Worm (Caenorhabditis elegans): Measurements from ENCODE around the gene str-136.
A peak's percentile ranks its signal among the peaks of the same experiment; 100 is the strongest.

The str-136 gene

ce11 chrV:8302522-8302921 is 23.8 kb upstream of the str-136 start, which contains the start of gene sel-9:
TSS of gene sel-9 (minus strand) at chrV:8302580.
- TF ChIP-seq fos-1 (tag; optimal IDR thresholded peaks at IDR 0.05) (no peak), nfya-1 (tag; optimal IDR thresholded peaks at IDR 0.05; ENCODE audit: insufficient read depth) (peak; percentile 54), lin-15B (tag; optimal IDR thresholded peaks at IDR 0.05) (peak; percentile 74), elt-3 (tag; optimal IDR thresholded peaks at IDR 0.05) (no peak), nhr-23 (tag; optimal IDR thresholded peaks at IDR 0.05) (peak; percentile 46), nhr-67 (tag; optimal IDR thresholded peaks at IDR 0.05) (no peak), unc-62 (GFP tag; optimal IDR thresholded peaks at IDR 0.05) (no peak), pha-4 (tag; optimal IDR thresholded peaks at IDR 0.05) (peak; percentile 60), ceh-28 (tag; optimal IDR thresholded peaks at IDR 0.05) (peak; percentile 9), elt-2 (tag; optimal IDR thresholded peaks at IDR 0.05) (peak; percentile 22), skn-1 (tag; optimal IDR thresholded peaks at IDR 0.05) (peak; percentile 16)

- TF ChIP-seq fkh-2 (tag; optimal IDR thresholded peaks at IDR 0.05), result no peak
- TF ChIP-seq nhr-43 (tag; optimal IDR thresholded peaks at IDR 0.05; ENCODE audit: poor library complexity, severe bottlenecking), result no peak
- peak; percentile 26 for TF ChIP-seq lin-15B (tag; optimal IDR thresholded peaks at IDR 0.05)
- TF ChIP-seq ceh-28 (tag; optimal IDR thresholded peaks at IDR 0.05), result peak; percentile 22
- no peak for TF ChIP-seq nhr-12 (tag; optimal IDR thresholded peaks at IDR 0.05)
- no peak for TF ChIP-seq skn-1 (tag; optimal IDR thresholded peaks at IDR 0.05)
- no peak for TF ChIP-seq nhr-76 (tag; optimal IDR thresholded peaks at IDR 0.05)
- TF ChIP-seq aly-2 (tag; optimal IDR thresholded peaks at IDR 0.05), result no peak
- TF ChIP-seq fkh-10 (GFP tag; optimal IDR thresholded peaks at IDR 0.05), result no peak
- no peak for TF ChIP-seq lin-39 (tag; optimal IDR thresholded peaks at IDR 0.05)
- peak; percentile 13 for TF ChIP-seq elt-2 (tag; optimal IDR thresholded peaks at IDR 0.05)
- no peak for TF ChIP-seq nhr-67 (tag; optimal IDR thresholded peaks at IDR 0.05)
- TF ChIP-seq unc-62 (GFP tag; optimal IDR thresholded peaks at IDR 0.05), result no peak
- TF ChIP-seq nhr-237 (tag; optimal IDR thresholded peaks at IDR 0.05), result no peak
- TF ChIP-seq nfya-1 (tag; optimal IDR thresholded peaks at IDR 0.05; ENCODE audit: insufficient read depth), result peak; percentile 19
- TF ChIP-seq mml-1 (tag; optimal IDR thresholded peaks at IDR 0.05), result no peak
- TF ChIP-seq egl-27 (tag; optimal IDR thresholded peaks at IDR 0.05), result no peak
- no peak for TF ChIP-seq daf-12 (tag; optimal IDR thresholded peaks at IDR 0.05)
- TF ChIP-seq pha-4 (tag; optimal IDR thresholded peaks at IDR 0.05), result peak; percentile 23
- TF ChIP-seq ceh-82 (tag; optimal IDR thresholded peaks at IDR 0.05), result no peak
- TF ChIP-seq nhr-77 (tag; optimal IDR thresholded peaks at IDR 0.05), result no peak
- no peak for TF ChIP-seq sea-2 (GFP tag; optimal IDR thresholded peaks at IDR 0.05)
- no peak for TF ChIP-seq R02D3.7 (tag; optimal IDR thresholded peaks at IDR 0.05)
- TF ChIP-seq ztf-11 (tag; optimal IDR thresholded peaks at IDR 0.05), result no peak
- no peak for TF ChIP-seq ztf-4 (tag; optimal IDR thresholded peaks at IDR 0.05)
- TF ChIP-seq ama-1 (optimal IDR thresholded peaks at IDR 0.05), result peak; percentile 70
- TF ChIP-seq nhr-23 (tag; optimal IDR thresholded peaks at IDR 0.05), result peak; percentile 5
- TF ChIP-seq nhr-11 (tag; optimal IDR thresholded peaks at IDR 0.05), result no peak
- TF ChIP-seq pqm-1 (tag; optimal IDR thresholded peaks at IDR 0.05), result peak; percentile 8
- TF ChIP-seq snpc-4 (tag; optimal IDR thresholded peaks at IDR 0.05), result peak; percentile 38
- no peak for TF ChIP-seq zag-1 (tag; optimal IDR thresholded peaks at IDR 0.05)
These were observed 22.3 kb upstream of the str-136 start, which contains the start of gene W02D7.6 for ce11 chrV:8300935-8301535. TSS of gene W02D7.6 (minus strand) at chrV:8301507.

DNA sequence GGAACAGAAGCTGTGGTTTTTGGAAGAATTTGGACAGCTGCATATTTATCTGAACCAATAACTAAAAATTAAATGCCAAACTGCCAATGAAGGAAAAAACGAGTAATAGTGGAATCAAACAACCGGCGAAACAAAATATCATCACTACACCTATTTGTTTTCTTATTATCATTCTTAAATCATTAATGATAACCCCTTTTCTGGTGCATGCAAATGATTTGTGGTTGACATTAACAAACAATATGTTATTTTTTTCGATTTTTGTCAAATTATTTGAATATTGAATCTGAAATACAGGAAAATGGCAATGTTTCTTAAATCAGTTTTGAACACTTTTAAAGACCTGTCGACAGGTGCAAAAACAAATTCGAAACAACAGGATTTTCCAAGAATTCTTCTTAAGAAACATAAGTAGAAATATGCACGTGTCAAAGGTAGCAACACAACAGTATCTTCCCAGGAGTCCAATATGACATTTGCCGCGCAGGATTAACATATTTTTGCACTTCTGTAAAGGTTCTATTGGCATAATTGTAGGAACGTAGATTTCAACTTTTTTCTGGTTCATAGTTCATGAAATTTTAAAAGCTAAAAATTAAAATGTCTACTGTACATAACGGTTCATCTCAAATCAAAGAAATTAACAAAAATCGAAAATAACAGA is 20.6 kb upstream of the str-136 start, which contains the start of gene W02D7.5:
Gene W02D7.5, minus strand, starts transcription at position 51 of the 664 bp plus-strand sequence.
- TF ChIP-seq nhr-23 (tag; optimal IDR thresholded peaks at IDR 0.05), result no peak
- TF ChIP-seq ZK546.5 (tag; optimal IDR thresholded peaks at IDR 0.05), result no peak
- no peak for TF ChIP-seq unc-62 (GFP tag; optimal IDR thresholded peaks at IDR 0.05)
- no peak for TF ChIP-seq nhr-25 (tag; optimal IDR thresholded peaks at IDR 0.05)
- TF ChIP-seq R02D3.7 (tag; optimal IDR thresholded peaks at IDR 0.05), result no peak
- TF ChIP-seq ceh-82 (tag; optimal IDR thresholded peaks at IDR 0.05), result no peak
- TF ChIP-seq sea-2 (GFP tag; optimal IDR thresholded peaks at IDR 0.05), result no peak
- no peak for TF ChIP-seq eor-1 (tag; optimal IDR thresholded peaks at IDR 0.05)
- TF ChIP-seq nhr-77 (tag; optimal IDR thresholded peaks at IDR 0.05), result no peak
- TF ChIP-seq mdl-1 (tag; optimal IDR thresholded peaks at IDR 0.05), result no peak
- no peak for TF ChIP-seq hmg-11 (tag; optimal IDR thresholded peaks at IDR 0.05)
- no peak for TF ChIP-seq ceh-9 (tag; optimal IDR thresholded peaks at IDR 0.05)
- TF ChIP-seq aly-2 (tag; optimal IDR thresholded peaks at IDR 0.05), result no peak
- TF ChIP-seq nhr-67 (tag; optimal IDR thresholded peaks at IDR 0.05), result no peak
- no peak for TF ChIP-seq fkh-10 (GFP tag; optimal IDR thresholded peaks at IDR 0.05)
- TF ChIP-seq elt-1 (tag; optimal IDR thresholded peaks at IDR 0.05), result no peak
- no peak for TF ChIP-seq lin-15B (tag; optimal IDR thresholded peaks at IDR 0.05)
- TF ChIP-seq tbx-2 (tag; optimal IDR thresholded peaks at IDR 0.05), result no peak
- no peak for TF ChIP-seq ceh-28 (tag; optimal IDR thresholded peaks at IDR 0.05)

All from whole organism, L3 larva.